Worm (Caenorhabditis elegans): ENCODE measurements around the gene str-1.
A peak's percentile ranks its signal among the peaks of the same experiment; 100 is the strongest.

str-1 gene

DNA sequence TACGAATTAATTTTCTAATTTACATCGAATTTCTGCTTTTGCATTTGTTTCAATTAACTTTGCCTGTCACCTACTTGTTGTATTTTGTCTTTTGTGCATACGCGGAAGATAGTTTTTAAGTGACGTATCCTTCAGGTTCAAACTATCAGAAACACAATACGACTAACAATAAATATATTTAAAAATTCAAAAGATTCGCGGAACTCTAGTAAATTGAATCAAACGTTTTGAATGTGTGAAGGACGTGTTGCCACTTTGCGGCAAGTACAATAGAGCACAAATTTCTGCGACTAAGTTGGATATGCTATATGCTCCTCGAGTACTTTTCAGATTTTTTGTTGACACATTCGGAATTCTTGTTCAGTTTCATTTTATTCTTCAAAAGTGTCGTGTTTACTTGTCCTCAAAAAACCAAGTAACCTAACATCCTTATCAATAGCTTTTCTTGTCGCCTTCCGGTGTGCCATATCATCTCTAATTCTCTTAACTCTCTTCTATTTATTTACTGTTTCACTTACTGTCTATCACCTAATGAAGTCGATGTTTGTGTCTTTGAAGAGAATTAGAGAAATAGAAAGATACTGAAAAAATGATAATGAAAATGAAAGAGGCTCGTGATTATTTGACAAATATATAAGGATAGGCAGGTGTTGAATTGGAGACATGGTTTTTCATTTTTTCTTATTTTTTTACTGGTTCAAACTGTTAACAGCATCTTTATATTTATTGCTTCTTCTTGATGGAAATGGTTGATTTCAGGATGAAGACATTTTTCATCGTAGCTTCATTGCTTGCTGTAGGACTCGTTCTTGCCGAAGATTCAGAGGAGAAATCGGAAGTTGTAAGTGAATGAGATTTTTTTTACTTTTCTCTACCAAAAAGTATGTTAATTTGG, 15.2 kb downstream of the str-1 start, which contains the start of gene srlf-7 (continued):
- TF ChIP-seq hlh-17 (GFP tag; optimal IDR thresholded peaks at IDR 0.05; ENCODE audit: borderline replicate concordance) (no peak), nhr-76 (tag; optimal IDR thresholded peaks at IDR 0.05) (no peak), fkh-10 (GFP tag; optimal IDR thresholded peaks at IDR 0.05) (peak; percentile 54), zag-1 (tag; optimal IDR thresholded peaks at IDR 0.05) (no peak), hpl-2 (GFP tag; optimal IDR thresholded peaks at IDR 0.05) (no peak), zip-4 (GFP tag; optimal IDR thresholded peaks at IDR 0.05) (no peak), C34B4.2 (tag; optimal IDR thresholded peaks at IDR 0.05) (no peak), aha-1 (tag; optimal IDR thresholded peaks at IDR 0.05) (no peak), ztf-11 (tag; optimal IDR thresholded peaks at IDR 0.05) (no peak), lin-15B (tag; optimal IDR thresholded peaks at IDR 0.05) (no peak), C04F5.9 (tag; optimal IDR thresholded peaks at IDR 0.05) (no peak), ceh-90 (tag; optimal IDR thresholded peaks at IDR 0.05) (no peak), fkh-4 (tag; optimal IDR thresholded peaks at IDR 0.05; ENCODE audit: borderline replicate concordance) (no peak), nhr-11 (tag; optimal IDR thresholded peaks at IDR 0.05) (no peak), fos-1 (tag; optimal IDR thresholded peaks at IDR 0.05) (peak; percentile 6), sox-4 (tag; optimal IDR thresholded peaks at IDR 0.05) (no peak), elt-3 (tag; optimal IDR thresholded peaks at IDR 0.05) (peak in 5 of 6 experiments; percentile 55 to 98 (median 90)), nhr-237 (tag; optimal IDR thresholded peaks at IDR 0.05) (no peak), pag-3 (tag; optimal IDR thresholded peaks at IDR 0.05; ENCODE audit: borderline replicate concordance, insufficient read depth) (no peak), ztf-4 (tag; optimal IDR thresholded peaks at IDR 0.05) (no peak), blmp-1 (tag; optimal IDR thresholded peaks at IDR 0.05) (peak; percentile 67), swsn-7 (tag; optimal IDR thresholded peaks at IDR 0.05) (peak; percentile 2), alr-1 (tag; optimal IDR thresholded peaks at IDR 0.05; ENCODE audit: borderline replicate concordance) (no peak), ceh-88 (GFP tag; IDR thresholded peaks at IDR 0.05) (no peak), isw-1 (GFP tag; IDR thresholded peaks at IDR 0.05) (no peak), ces-1 (GFP tag; optimal IDR thresholded peaks at IDR 0.05) (no peak), snu-23 (GFP tag; optimal IDR thresholded peaks at IDR 0.05) (peak; percentile 52), nhr-90 (tag; optimal IDR thresholded peaks at IDR 0.05; ENCODE audit: poor library complexity) (peak; percentile 77), unc-62 (GFP tag; optimal IDR thresholded peaks at IDR 0.05) (no peak), nhr-28 (tag; optimal IDR thresholded peaks at IDR 0.05) (no peak), ceh-63 (GFP tag; optimal IDR thresholded peaks at IDR 0.05) (no peak), egl-13 (tag; optimal IDR thresholded peaks at IDR 0.05) (no peak), lin-35 (GFP tag; optimal IDR thresholded peaks at IDR 0.05) (peak in 1 of 2 experiments; percentile 80), lsy-2 (tag; optimal IDR thresholded peaks at IDR 0.05) (peak in 1 of 2 experiments; percentile 31), nhr-71 (tag; optimal IDR thresholded peaks at IDR 0.05) (peak; percentile 78), tbx-2 (tag; optimal IDR thresholded peaks at IDR 0.05) (peak; percentile 58), nhr-19 (GFP tag; conservative IDR thresholded peaks at IDR 0.05) (peak; percentile 40), aly-2 (tag; optimal IDR thresholded peaks at IDR 0.05) (no peak), unc-30 (tag; optimal IDR thresholded peaks at IDR 0.05) (no peak), nhr-20 (tag; optimal IDR thresholded peaks at IDR 0.05) (peak; percentile 84), mef-2 (tag; optimal IDR thresholded peaks at IDR 0.05) (no peak), skn-1 (tag; optimal IDR thresholded peaks at IDR 0.05) (no peak), mep-1 (tag; optimal IDR thresholded peaks at IDR 0.05) (no peak), mab-9 (GFP tag; IDR thresholded peaks at IDR 0.05) (no peak), egl-27 (tag; optimal IDR thresholded peaks at IDR 0.05) (no peak), efl-3 (GFP tag; optimal IDR thresholded peaks at IDR 0.05) (no peak), xbp-1 (tag; optimal IDR thresholded peaks at IDR 0.05) (no peak), snpc-4 (tag; optimal IDR thresholded peaks at IDR 0.05) (no peak), unc-86 (tag; optimal IDR thresholded peaks at IDR 0.05) (no peak), fkh-8 (tag; optimal IDR thresholded peaks at IDR 0.05) (no peak), irx-1 (tag; optimal IDR thresholded peaks at IDR 0.05) (no peak), unc-98 (GFP tag; IDR thresholded peaks at IDR 0.05) (no peak)

All from whole organism, L1 larva.